Worm (Caenorhabditis elegans) whole organism, midembryonic: ENCODE results near the gene cyp-34A7.

Experiments used
- T22C8.4 ChIP-seq: fragments of 200-800 bp; sonication (Bioruptor generic); IDR thresholded peaks from 2 replicates; pipeline ENCODE4 v1.3.6; 2022; ENCODE audit warnings: missing genetic modification characterization, missing compliant biosample characterization
- cog-1 ChIP-seq: sonication (generic microtip); optimal IDR thresholded peaks from 2 replicates; lab custom pipeline; 2016; ENCODE audit warnings: missing genetic modification characterization, missing compliant biosample characterization
- flt-1 ChIP-seq: fragments of 200-800 bp; sonication (Bioruptor generic); IDR thresholded peaks from 2 replicates; pipeline ENCODE4 v1.3.6; 2022; ENCODE audit warnings: missing genetic modification characterization, missing compliant biosample characterization
- klf-2 ChIP-seq: fragments of 200-800 bp; sonication (Bioruptor generic); conservative IDR thresholded peaks from 2 replicates; pipeline ENCODE4 v1.3.6; 2022; ENCODE audit warnings: missing genetic modification reagents, missing genetic modification characterization, missing compliant biosample characterization
- med-1 ChIP-seq: sonication (generic microtip); optimal IDR thresholded peaks from 2 replicates; lab custom pipeline; 2017; ENCODE audit warnings: missing genetic modification characterization, mild to moderate bottlenecking, missing compliant biosample characterization, antibody characterized with exemption, missing genetic modification reagents; ENCODE audit not compliant: insufficient read depth
- ref-1 ChIP-seq: fragments of 200-800 bp; sonication (Bioruptor generic); conservative IDR thresholded peaks from 2 replicates; pipeline ENCODE4 v1.3.6; 2022; ENCODE audit warnings: missing genetic modification reagents, missing genetic modification characterization, missing compliant biosample characterization
- tab-1 ChIP-seq: fragments of 200-800 bp; sonication (Bioruptor generic); IDR thresholded peaks from 2 replicates; pipeline ENCODE4 v1.3.6; 2022; ENCODE audit warnings: missing genetic modification characterization, missing compliant biosample characterization
- ztf-23 ChIP-seq: fragments of 200-800 bp; sonication (Bioruptor generic); IDR thresholded peaks from 2 replicates; pipeline ENCODE4 v1.3.6; 2022; ENCODE audit warnings: missing genetic modification reagents, missing genetic modification characterization, missing compliant biosample characterization
- ztf-29 ChIP-seq: fragments of 200-800 bp; sonication (Bioruptor generic); IDR thresholded peaks from 2 replicates; pipeline ENCODE4 v1.3.6; 2022; ENCODE audit warnings: missing genetic modification reagents, missing genetic modification characterization, missing compliant biosample characterization

cyp-34A7 gene

ce11 chrV:3921635-3922034 is 42.0 kb downstream of the cyp-34A7 start, which contains the start of gene srx-65:
Gene srx-65 (plus strand): TSS chrV:3921935.
- no peak for TF ChIP-seq ztf-23 (GFP tag; lab: Robert Waterston, UW)
- TF ChIP-seq tab-1 (GFP tag; lab: Robert Waterston, UW): no peak

ce11 chrV:3919289-3919688 is 44.3 kb downstream of the cyp-34A7 start, which contains the start of gene srx-66:
Gene srx-66 (plus strand): TSS chrV:3919589.
- no peak for TF ChIP-seq tab-1 (GFP tag; lab: Robert Waterston, UW)
- TF ChIP-seq med-1: no peak
- TF ChIP-seq cog-1: no peak
- TF ChIP-seq T22C8.4 (GFP tag; lab: Robert Waterston, UW): no peak
- no peak for TF ChIP-seq flt-1 (GFP tag; lab: Robert Waterston, UW)
- TF ChIP-seq ztf-23 (GFP tag; lab: Robert Waterston, UW): no peak

- TF ChIP-seq med-1 (no peak), ztf-23 (GFP tag; lab: Robert Waterston, UW) (no peak), ref-1 (no peak), T22C8.4 (GFP tag; lab: Robert Waterston, UW) (no peak), flt-1 (GFP tag; lab: Robert Waterston, UW) (no peak), ztf-29 (GFP tag; lab: Robert Waterston, UW) (no peak), cog-1 (no peak), tab-1 (GFP tag; lab: Robert Waterston, UW) (no peak), klf-2 (GFP tag; lab: Robert Waterston, UW) (no peak)
Measured at ce11 chrV:3916480-3916879, 47.1 kb downstream of the cyp-34A7 start, which contains the start of gene srx-67. Gene srx-67 (plus strand): TSS chrV:3916780.

- TF ChIP-seq klf-2 (GFP tag; lab: Robert Waterston, UW) (no peak), cog-1 (no peak), ztf-23 (GFP tag; lab: Robert Waterston, UW) (no peak), tab-1 (GFP tag; lab: Robert Waterston, UW) (no peak), ztf-29 (GFP tag; lab: Robert Waterston, UW) (no peak), flt-1 (GFP tag; lab: Robert Waterston, UW) (no peak)
Measured at ce11 chrV:3913131-3913530, 50.5 kb downstream of the cyp-34A7 start.

ce11 chrV:3912472-3912871 is 51.1 kb downstream of the cyp-34A7 start, which contains the start of gene srx-68:
Gene srx-68 (plus strand): TSS chrV:3912772.
- TF ChIP-seq ztf-29 (GFP tag; lab: Robert Waterston, UW) (no peak), klf-2 (GFP tag; lab: Robert Waterston, UW) (no peak), med-1 (no peak), ztf-23 (GFP tag; lab: Robert Waterston, UW) (no peak), tab-1 (GFP tag; lab: Robert Waterston, UW) (no peak), ref-1 (no peak), T22C8.4 (GFP tag; lab: Robert Waterston, UW) (no peak), flt-1 (GFP tag; lab: Robert Waterston, UW) (no peak), cog-1 (no peak)
